Worm (Caenorhabditis elegans) whole organism, midembryonic: ENCODE data around the gene nlg-1.

Experiments used
- T22C8.4 ChIP-seq: fragments of 200-800 bp; sonication (Bioruptor generic); IDR thresholded peaks from 2 replicates; pipeline ENCODE4 v1.3.6; 2022; ENCODE audit warnings: missing genetic modification characterization, missing compliant biosample characterization
- cog-1 ChIP-seq: sonication (generic microtip); optimal IDR thresholded peaks from 2 replicates; lab custom pipeline; 2016; ENCODE audit warnings: missing genetic modification characterization, missing compliant biosample characterization
- flt-1 ChIP-seq: fragments of 200-800 bp; sonication (Bioruptor generic); IDR thresholded peaks from 2 replicates; pipeline ENCODE4 v1.3.6; 2022; ENCODE audit warnings: missing genetic modification characterization, missing compliant biosample characterization
- klf-2 ChIP-seq: fragments of 200-800 bp; sonication (Bioruptor generic); conservative IDR thresholded peaks from 2 replicates; pipeline ENCODE4 v1.3.6; 2022; ENCODE audit warnings: missing genetic modification reagents, missing genetic modification characterization, missing compliant biosample characterization
- med-1 ChIP-seq: sonication (generic microtip); optimal IDR thresholded peaks from 2 replicates; lab custom pipeline; 2017; ENCODE audit warnings: missing genetic modification characterization, mild to moderate bottlenecking, missing compliant biosample characterization, antibody characterized with exemption, missing genetic modification reagents; ENCODE audit not compliant: insufficient read depth
- ref-1 ChIP-seq: fragments of 200-800 bp; sonication (Bioruptor generic); conservative IDR thresholded peaks from 2 replicates; pipeline ENCODE4 v1.3.6; 2022; ENCODE audit warnings: missing genetic modification reagents, missing genetic modification characterization, missing compliant biosample characterization
- tab-1 ChIP-seq: fragments of 200-800 bp; sonication (Bioruptor generic); IDR thresholded peaks from 2 replicates; pipeline ENCODE4 v1.3.6; 2022; ENCODE audit warnings: missing genetic modification characterization, missing compliant biosample characterization
- ztf-23 ChIP-seq: fragments of 200-800 bp; sonication (Bioruptor generic); IDR thresholded peaks from 2 replicates; pipeline ENCODE4 v1.3.6; 2022; ENCODE audit warnings: missing genetic modification reagents, missing genetic modification characterization, missing compliant biosample characterization
- ztf-29 ChIP-seq: fragments of 200-800 bp; sonication (Bioruptor generic); IDR thresholded peaks from 2 replicates; pipeline ENCODE4 v1.3.6; 2022; ENCODE audit warnings: missing genetic modification reagents, missing genetic modification characterization, missing compliant biosample characterization

nlg-1 gene

DNA sequence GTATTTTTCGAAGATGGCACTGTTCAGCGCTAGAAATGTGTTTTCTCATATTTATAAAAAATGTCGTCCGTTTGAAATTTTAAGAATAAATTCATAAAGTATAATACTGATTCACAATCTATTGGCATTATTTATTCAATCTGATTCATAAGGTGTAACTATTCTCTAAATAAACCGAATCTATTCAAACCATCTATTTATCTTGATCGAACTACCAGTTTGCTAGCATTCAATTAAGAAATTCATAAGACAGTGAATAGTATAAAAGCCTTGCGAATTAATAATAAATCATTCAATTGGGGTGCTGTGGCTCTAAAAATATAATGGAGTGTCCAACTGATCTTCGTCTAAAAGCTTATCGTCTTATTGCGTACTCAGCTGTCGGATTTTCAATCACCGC, 39.8 kb downstream of the nlg-1 start, which contains the start of gene col-44:
TSS of gene col-44 (plus strand) at position 301 of the 400 bp plus-strand sequence.
- TF ChIP-seq klf-2 (GFP tag; lab: Robert Waterston, UW), result no peak

ce11 chrX:13590688-13591087, 40.3 kb downstream of the nlg-1 start:
- TF ChIP-seq T22C8.4 (GFP tag; lab: Robert Waterston, UW) (no peak), med-1 (GFP tag; lab: Kevin White, UChicago) (no peak), flt-1 (no peak), ztf-23 (GFP tag; lab: Robert Waterston, UW) (no peak), cog-1 (tag; lab: Kevin White, UChicago) (no peak), ztf-29 (GFP tag; lab: Robert Waterston, UW) (no peak), tab-1 (GFP tag; lab: Robert Waterston, UW) (no peak), ref-1 (GFP tag; lab: Robert Waterston, UW) (no peak), klf-2 (GFP tag; lab: Robert Waterston, UW) (no peak)

- no peak for TF ChIP-seq flt-1
- no peak for TF ChIP-seq tab-1 (GFP tag; lab: Robert Waterston, UW)
- TF ChIP-seq ref-1 (GFP tag; lab: Robert Waterston, UW), result no peak
- TF ChIP-seq klf-2 (GFP tag; lab: Robert Waterston, UW), result no peak
Measured at ce11 chrX:13589735-13590134, 41.2 kb downstream of the nlg-1 start, which contains the start of gene col-9. TSS of gene col-9 (plus strand) at chrX:13590035.

DNA sequence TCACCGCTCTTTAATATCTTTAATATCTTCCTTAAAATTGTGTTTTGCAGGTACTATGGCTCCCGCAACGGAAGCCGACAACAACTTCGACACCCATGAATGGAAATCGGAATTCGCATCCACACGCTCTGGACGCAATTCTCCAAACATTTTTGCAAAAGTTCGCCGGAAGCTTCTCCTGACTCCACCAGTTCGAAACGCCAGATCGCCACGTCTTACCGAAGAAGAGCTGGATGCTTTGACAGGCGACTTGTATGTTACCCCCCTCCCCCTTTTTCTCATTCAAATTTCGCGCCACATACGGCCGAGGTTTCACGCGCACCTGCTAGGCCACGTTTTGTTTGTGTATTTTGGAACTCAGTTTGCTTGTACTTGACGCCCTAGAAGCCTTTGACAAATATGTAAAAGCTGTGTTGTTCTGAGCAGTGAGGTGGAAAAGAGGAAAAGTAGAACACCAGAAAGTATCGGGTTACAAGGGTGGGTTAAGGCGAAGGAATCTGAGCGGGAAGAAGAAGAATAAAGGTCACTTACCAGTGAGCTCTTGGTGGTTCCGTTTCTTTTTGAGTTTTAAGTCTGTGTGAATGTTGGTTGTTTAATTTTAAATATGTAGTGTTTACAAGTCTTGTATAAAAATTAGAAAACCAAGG, 46.1 kb downstream of the nlg-1 start, which contains the start of gene unc-84:
TSS of gene unc-84 (plus strand) at position 51 of the 647 bp plus-strand sequence.
- TF ChIP-seq T22C8.4 (GFP tag; lab: Robert Waterston, UW), result no peak
- TF ChIP-seq ztf-29 (GFP tag; lab: Robert Waterston, UW), result no peak
- no peak for TF ChIP-seq ztf-23 (GFP tag; lab: Robert Waterston, UW)
- peak; percentile 42; the same call in 1 of the 2 replicates for TF ChIP-seq flt-1
- 0 out of 2 replicates have a peak, but pooled peaks have one; percentile 39 for TF ChIP-seq tab-1 (GFP tag; lab: Robert Waterston, UW)
- no peak for TF ChIP-seq klf-2 (GFP tag; lab: Robert Waterston, UW)

DNA sequence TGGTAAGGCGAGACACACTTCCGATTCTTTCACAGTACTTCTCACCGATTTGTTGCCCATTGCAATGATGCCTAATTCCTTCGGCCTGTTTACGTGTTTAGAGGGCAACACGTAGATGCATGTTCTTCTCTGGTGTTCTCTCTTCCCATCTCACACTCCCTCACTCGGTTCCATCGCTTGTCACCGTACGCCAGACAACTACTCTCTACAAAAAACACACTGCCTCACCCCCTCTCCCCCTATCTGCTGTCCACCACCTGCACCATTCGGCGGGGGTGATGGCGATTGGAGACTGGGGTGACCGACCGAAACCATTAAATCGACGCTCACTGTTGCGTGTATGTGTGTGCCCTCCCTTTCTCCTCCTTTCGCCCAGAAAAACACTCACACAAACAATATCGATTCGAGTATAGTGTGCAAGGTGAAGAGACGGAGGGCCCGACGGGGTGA, 47.1 kb downstream of the nlg-1 start:
- TF ChIP-seq flt-1 (peak; percentile 62; the same call in 1 of the 2 replicates), tab-1 (GFP tag; lab: Robert Waterston, UW) (peak; percentile 75), cog-1 (tag; lab: Kevin White, UChicago) (peak; percentile 75), T22C8.4 (GFP tag; lab: Robert Waterston, UW) (peak; percentile 39; the same call in 1 of the 2 replicates), med-1 (GFP tag; lab: Kevin White, UChicago) (no peak), ztf-23 (GFP tag; lab: Robert Waterston, UW) (no peak), klf-2 (GFP tag; lab: Robert Waterston, UW) (no peak), ref-1 (GFP tag; lab: Robert Waterston, UW) (no peak)

DNA sequence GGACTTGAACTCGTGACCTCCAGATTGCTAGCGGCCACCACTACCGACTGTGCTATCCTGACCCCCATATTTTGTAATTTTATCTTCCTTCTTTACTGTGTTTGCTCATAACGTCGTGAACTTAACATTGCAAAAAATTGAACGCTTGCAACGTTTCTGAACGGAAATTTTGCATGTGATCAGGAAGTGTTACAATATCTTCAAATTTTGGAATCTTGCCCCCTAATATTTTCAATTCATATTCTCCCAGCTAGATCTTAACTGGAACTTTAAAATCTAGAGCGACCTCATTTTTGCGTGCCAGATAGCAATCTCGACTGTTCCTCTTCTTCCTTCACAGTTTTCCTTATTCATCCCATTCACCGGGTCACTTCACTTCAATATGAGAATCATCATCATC, 49.2 kb downstream of the nlg-1 start, which contains the start of gene F54B11.10:
TSS of gene F54B11.10 (plus strand) at position 301 of the 400 bp plus-strand sequence.
- TF ChIP-seq ztf-29 (GFP tag; lab: Robert Waterston, UW) (no peak), klf-2 (GFP tag; lab: Robert Waterston, UW) (no peak), ref-1 (GFP tag; lab: Robert Waterston, UW) (no peak), cog-1 (tag; lab: Kevin White, UChicago) (no peak), flt-1 (no peak), ztf-23 (GFP tag; lab: Robert Waterston, UW) (no peak), med-1 (GFP tag; lab: Kevin White, UChicago) (no peak), tab-1 (GFP tag; lab: Robert Waterston, UW) (no peak), T22C8.4 (GFP tag; lab: Robert Waterston, UW) (no peak)

ce11 chrX:13578483-13578882, 52.5 kb downstream of the nlg-1 start, which contains the start of gene F54B11.11:
TSS of gene F54B11.11 (plus strand) at chrX:13578783.
- no peak for TF ChIP-seq ztf-23 (GFP tag; lab: Robert Waterston, UW)
